Fruit fly (Drosophila melanogaster) whole organism, wandering third instar larva: ENCODE results near the gene Rab3-GAP.

Experiments used
- Hnf4 ChIP-seq: fragments of 200-800 bp; sonication (Bioruptor generic); optimal IDR thresholded peaks from 2 replicates; lab custom pipeline; 2016; ENCODE audit warnings: missing biosample characterization, mild to moderate bottlenecking, missing genetic modification characterization
- Hr78 ChIP-seq: fragments of >200 bp; optimal IDR thresholded peaks from 2 replicates; lab custom pipeline; 2017; ENCODE audit warnings: missing biosample characterization, missing genetic modification characterization
- brk ChIP-seq: fragments of 200-800 bp; sonication (Bioruptor generic); optimal IDR thresholded peaks from 2 replicates; lab custom pipeline; 2016; ENCODE audit warnings: missing biosample characterization, mild to moderate bottlenecking, missing genetic modification characterization
- usp ChIP-seq: fragments of >200 bp; optimal IDR thresholded peaks from 2 replicates; lab custom pipeline; 2017; ENCODE audit warnings: missing biosample characterization, missing genetic modification characterization

dm6 chr2L:12055837-12056388, 7.1 kb downstream of the Rab3-GAP start, which contains the start of the genes JhI-21, RpL7-like and CG34164:
- TF ChIP-seq Hr78 (GFP tag; lab: Kevin White, UChicago), result no peak
- TF ChIP-seq Hnf4, result no peak
- no peak for TF ChIP-seq brk (GFP tag; lab: Kevin White, UChicago)
- no peak for TF ChIP-seq usp (GFP tag; lab: Kevin White, UChicago)
